Worm (Caenorhabditis elegans) whole organism, L1 larva: ENCODE measurements around the gene F40G9.7.

Experiments used
- ceh-82 ChIP-seq, 3 experiments: fragments of 150-350 bp in 1 of 3; sonication (generic microtip) in 2 of 3; optimal IDR thresholded peaks; 2 replicates each; lab custom pipeline; 2014 to 2017; ENCODE audit warnings: missing biosample characterization in 3 of 3, missing genetic modification characterization in 3 of 3
- ces-1 ChIP-seq: fragments of 150-350 bp; optimal IDR thresholded peaks from 2 replicates; lab custom pipeline; 2014; ENCODE audit warnings: missing biosample characterization, missing genetic modification reagents, missing genetic modification characterization
- egl-27 ChIP-seq, 2 experiments: fragments of 150-350 bp in 1 of 2; sonication (generic microtip); optimal IDR thresholded peaks; 3 replicates each; lab custom pipeline; 2017 to 2018; ENCODE audit warnings: missing biosample characterization in 2 of 2, missing genetic modification characterization in 2 of 2, missing genetic modification reagents in 2 of 2
- elt-3 ChIP-seq, 6 experiments: fragments of 150-350 bp in 1 of 6; sonication (generic microtip); optimal IDR thresholded peaks; 2 replicates each; lab custom pipeline; 2017 to 2018; ENCODE audit warnings: missing biosample characterization in 6 of 6, missing genetic modification characterization in 6 of 6, inconsistent platforms in 1 of 6
- jun-1 ChIP-seq: fragments of 150-350 bp; optimal IDR thresholded peaks from 2 replicates; lab custom pipeline; 2014; ENCODE audit warnings: missing biosample characterization, missing genetic modification reagents, missing genetic modification characterization
- mdl-1 ChIP-seq, 2 experiments: fragments of 150-350 bp; optimal IDR thresholded peaks; 2 replicates each; lab custom pipeline; 2014 to 2017; ENCODE audit warnings: missing biosample characterization in 2 of 2, missing genetic modification characterization in 2 of 2, inconsistent platforms in 1 of 2
- pqm-1 ChIP-seq: sonication (generic microtip); optimal IDR thresholded peaks from 3 replicates; lab custom pipeline; 2017; ENCODE audit warnings: missing biosample characterization, missing genetic modification characterization
- xbp-1 ChIP-seq: sonication (generic microtip); optimal IDR thresholded peaks from 2 replicates; lab custom pipeline; 2016; ENCODE audit warnings: missing genetic modification characterization, missing compliant biosample characterization

ce11 chrIII:156645-157044 is 8.8 kb upstream of the F40G9.7 start, which contains the start of the genes zig-13 and ver-1:
- TF ChIP-seq elt-3 (tag; optimal IDR thresholded peaks at IDR 0.05; lab: Kevin White, UChicago), result no peak
- TF ChIP-seq ces-1 (GFP tag; lab: Kevin White, UChicago), result no peak
- TF ChIP-seq ceh-82 (tag; optimal IDR thresholded peaks at IDR 0.05; lab: Kevin White, UChicago), result no peak
- no peak for TF ChIP-seq jun-1 (tag; lab: Kevin White, UChicago)
- no peak for TF ChIP-seq xbp-1
- no peak for TF ChIP-seq pqm-1
- TF ChIP-seq egl-27 (tag; optimal IDR thresholded peaks at IDR 0.05; lab: Kevin White, UChicago), result no peak
- TF ChIP-seq mdl-1 (tag; optimal IDR thresholded peaks at IDR 0.05; lab: Kevin White, UChicago), result no peak
